Worm (Caenorhabditis elegans): Measurements from ENCODE around the gene dpy-9.

The dpy-9 gene

ce11 chrIV:293163-293755 lies 34.3 kb upstream of the dpy-9 start:
- TF ChIP-seq dmd-4 (tag; optimal IDR thresholded peaks at IDR 0.05) (no peak), nhr-25 (tag; optimal IDR thresholded peaks at IDR 0.05) (no peak), egl-27 (tag; optimal IDR thresholded peaks at IDR 0.05) (no peak), lin-39 (tag; optimal IDR thresholded peaks at IDR 0.05) (no peak), alr-1 (tag; optimal IDR thresholded peaks at IDR 0.05) (no peak), ztf-1 (GFP tag; conservative IDR thresholded peaks at IDR 0.05) (0 out of 2 replicates have a peak, but pooled peaks have one; percentile 65)

ce11 chrIV:291851-292367 lies 32.9 kb upstream of the dpy-9 start:
- TF ChIP-seq lsy-2 (tag; optimal IDR thresholded peaks at IDR 0.05) (peak in 1 of 2 experiments; percentile 43), ztf-4 (tag; optimal IDR thresholded peaks at IDR 0.05) (no peak), lin-11 (tag; optimal IDR thresholded peaks at IDR 0.05) (no peak), nhr-25 (tag; optimal IDR thresholded peaks at IDR 0.05) (no peak), gmeb-1 (tag; optimal IDR thresholded peaks at IDR 0.05) (peak; percentile 67), nhr-11 (tag; optimal IDR thresholded peaks at IDR 0.05) (no peak), F13H6.1 (tag; optimal IDR thresholded peaks at IDR 0.05) (peak; percentile 6), ama-1 (optimal IDR thresholded peaks at IDR 0.05) (peak; percentile 13), crh-2 (tag; optimal IDR thresholded peaks at IDR 0.05) (peak; percentile 90), sma-3 (GFP tag; optimal IDR thresholded peaks at IDR 0.05) (peak; percentile 56), blmp-1 (tag; optimal IDR thresholded peaks at IDR 0.05; ENCODE audit: insufficient read depth) (peak; percentile 18), sma-9 (GFP tag; optimal IDR thresholded peaks at IDR 0.05) (peak; percentile 50), sma-9 (tag; optimal IDR thresholded peaks at IDR 0.05) (no peak), nhr-21 (tag; optimal IDR thresholded peaks at IDR 0.05) (peak; percentile 3), skn-1 (tag; optimal IDR thresholded peaks at IDR 0.05) (peak; percentile 87), fos-1 (tag; optimal IDR thresholded peaks at IDR 0.05) (peak; percentile 80), alr-1 (tag; optimal IDR thresholded peaks at IDR 0.05) (no peak), Y55F3AM.14 (GFP tag; optimal IDR thresholded peaks at IDR 0.05) (peak; percentile 47), mab-5 (tag; optimal IDR thresholded peaks at IDR 0.05) (no peak), nhr-6 (tag; optimal IDR thresholded peaks at IDR 0.05) (no peak)

ce11 chrIV:291356-291755 lies 32.4 kb upstream of the dpy-9 start, which contains the start of gene T21D12.7:
Gene T21D12.7 (minus strand): TSS chrIV:291456.
- TF ChIP-seq nhr-129 (tag; optimal IDR thresholded peaks at IDR 0.05) (no peak), mdl-1 (tag; optimal IDR thresholded peaks at IDR 0.05) (no peak), ztf-4 (tag; optimal IDR thresholded peaks at IDR 0.05) (no peak), aly-2 (tag; optimal IDR thresholded peaks at IDR 0.05) (no peak), ceh-82 (tag; optimal IDR thresholded peaks at IDR 0.05) (no peak), elt-3 (tag; optimal IDR thresholded peaks at IDR 0.05) (no peak), ztf-11 (tag; optimal IDR thresholded peaks at IDR 0.05) (no peak), mab-5 (tag; optimal IDR thresholded peaks at IDR 0.05) (no peak), ztf-1 (GFP tag; conservative IDR thresholded peaks at IDR 0.05) (no peak), unc-39 (tag; optimal IDR thresholded peaks at IDR 0.05) (no peak), snpc-4 (tag; optimal IDR thresholded peaks at IDR 0.05) (no peak), ZK546.5 (tag; optimal IDR thresholded peaks at IDR 0.05) (no peak), ceh-16 (tag; optimal IDR thresholded peaks at IDR 0.05) (no peak), unc-62 (GFP tag; optimal IDR thresholded peaks at IDR 0.05) (no peak), peb-1 (tag; optimal IDR thresholded peaks at IDR 0.05) (no peak), nhr-21 (tag; optimal IDR thresholded peaks at IDR 0.05) (no peak)

ce11 chrIV:290387-290786 lies 31.4 kb upstream of the dpy-9 start:
- no peak for TF ChIP-seq nhr-77 (tag; optimal IDR thresholded peaks at IDR 0.05)

- no peak for TF ChIP-seq gmeb-1 (tag; optimal IDR thresholded peaks at IDR 0.05)
- no peak for TF ChIP-seq sma-3 (GFP tag; optimal IDR thresholded peaks at IDR 0.05)
- no peak for TF ChIP-seq crh-2 (tag; optimal IDR thresholded peaks at IDR 0.05)
- TF ChIP-seq peb-1 (tag; optimal IDR thresholded peaks at IDR 0.05): no peak
- TF ChIP-seq ztf-1 (GFP tag; conservative IDR thresholded peaks at IDR 0.05): no peak
- TF ChIP-seq snpc-4 (tag; optimal IDR thresholded peaks at IDR 0.05): no peak
- no peak for TF ChIP-seq nhr-25 (tag; optimal IDR thresholded peaks at IDR 0.05)
These were observed 29.0 kb upstream of the dpy-9 start, which contains the start of gene T21D12.14 for ce11 chrIV:288027-288426. Gene T21D12.14 (minus strand): TSS chrIV:288127.
